Worm (Caenorhabditis elegans) whole organism, late embryonic: ENCODE results near the gene plpp-1.1.

Experiments used
- C08G9.2 ChIP-seq: sonication (generic microtip); optimal IDR thresholded peaks from 2 replicates; lab custom pipeline; 2016; ENCODE audit warnings: mild to moderate bottlenecking, missing genetic modification characterization, moderate library complexity, missing compliant biosample characterization
- ahr-1 ChIP-seq: sonication (generic microtip); optimal IDR thresholded peaks from 2 replicates; lab custom pipeline; 2016; ENCODE audit warnings: missing genetic modification characterization, missing compliant biosample characterization
- ceh-18 ChIP-seq: sonication (generic microtip); optimal IDR thresholded peaks from 2 replicates; lab custom pipeline; 2016; ENCODE audit warnings: missing genetic modification characterization, missing compliant biosample characterization
- ceh-48 ChIP-seq: sonication (generic microtip); optimal IDR thresholded peaks from 2 replicates; lab custom pipeline; 2016; ENCODE audit warnings: missing genetic modification characterization, inconsistent platforms, missing compliant biosample characterization
- dmd-4 ChIP-seq: sonication (generic microtip); optimal IDR thresholded peaks from 2 replicates; lab custom pipeline; 2016; ENCODE audit warnings: borderline replicate concordance, missing genetic modification characterization, missing compliant biosample characterization
- ets-4 ChIP-seq: sonication (generic microtip); optimal IDR thresholded peaks from 2 replicates; lab custom pipeline; 2016; ENCODE audit warnings: missing genetic modification characterization, missing compliant biosample characterization
- fkh-10 ChIP-seq: fragments of 150-350 bp; optimal IDR thresholded peaks from 2 replicates; lab custom pipeline; 2014; ENCODE audit warnings: missing biosample characterization, missing genetic modification reagents, missing genetic modification characterization
- hlh-30 ChIP-seq: sonication (generic microtip); optimal IDR thresholded peaks from 2 replicates; lab custom pipeline; 2017; ENCODE audit warnings: antibody characterized with exemption, missing genetic modification characterization, missing compliant biosample characterization; ENCODE audit not compliant: insufficient read depth
- hlh-6 ChIP-seq: sonication (generic microtip); optimal IDR thresholded peaks from 2 replicates; lab custom pipeline; 2016; ENCODE audit warnings: missing genotype, missing genetic modification characterization, missing compliant biosample characterization
- nfya-1 ChIP-seq: sonication (generic microtip); optimal IDR thresholded peaks from 2 replicates; lab custom pipeline; 2017; ENCODE audit warnings: missing genetic modification characterization, mild to moderate bottlenecking, missing compliant biosample characterization, antibody characterized with exemption, moderate library complexity

DNA sequence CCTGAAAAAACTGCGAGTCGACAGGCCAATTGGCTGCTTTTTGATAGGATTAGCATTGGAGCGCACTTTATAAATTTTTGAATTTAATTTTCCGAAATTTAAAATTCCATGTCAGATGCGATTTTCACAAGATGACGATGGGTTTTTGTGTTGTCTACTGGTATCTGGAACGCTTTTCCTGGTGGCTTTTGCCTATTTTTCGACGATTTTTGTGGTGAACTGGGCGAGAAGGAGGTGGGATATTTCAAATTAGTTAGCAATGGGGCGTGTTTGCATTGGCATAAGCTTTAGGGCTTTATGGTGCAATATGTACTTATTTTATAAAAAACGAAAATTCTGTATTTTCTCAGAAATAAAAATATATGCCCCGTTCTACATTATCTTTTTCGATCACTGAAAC lies 44.4 kb upstream of the plpp-1.1 start, which contains the start of gene K10G6.9:
- TF ChIP-seq nfya-1 (no peak), fkh-10 (GFP tag; lab: Kevin White, UChicago) (no peak), ceh-48 (tag; lab: Kevin White, UChicago) (no peak), dmd-4 (tag; lab: Kevin White, UChicago) (no peak), hlh-6 (tag; lab: Kevin White, UChicago) (no peak), ahr-1 (no peak), ceh-18 (tag; lab: Kevin White, UChicago) (no peak), C08G9.2 (tag; lab: Kevin White, UChicago) (no peak), hlh-30 (no peak), ets-4 (no peak)
